Fruit fly (Drosophila melanogaster) whole organism, embryonic: ENCODE data around the gene Sodh2.

Experiments used
- Atf3 ChIP-seq: fragments of 200-800 bp; sonication (Bioruptor generic); optimal IDR thresholded peaks from 3 replicates; lab custom pipeline; 2016; ENCODE audit warnings: missing biosample characterization, missing genetic modification characterization
- B-H2 ChIP-seq: fragments of 200-800 bp; sonication (Bioruptor generic); optimal IDR thresholded peaks from 2 replicates; lab custom pipeline; 2018; ENCODE audit warnings: missing biosample characterization, mild to moderate bottlenecking, missing genetic modification characterization
- CG10274 ChIP-seq: fragments of 200-800 bp; sonication (Bioruptor generic); optimal IDR thresholded peaks from 3 replicates; lab custom pipeline; 2017; ENCODE audit warnings: missing biosample characterization, mild to moderate bottlenecking, missing genetic modification characterization
- CG10431 ChIP-seq: fragments of 200-800 bp; sonication (Bioruptor generic); optimal IDR thresholded peaks from 3 replicates; lab custom pipeline; 2018; ENCODE audit warnings: missing biosample characterization, mild to moderate bottlenecking, missing genetic modification characterization
- CG12744 ChIP-seq: fragments of 200-800 bp; sonication (Bioruptor generic); optimal IDR thresholded peaks from 2 replicates; lab custom pipeline; 2016; ENCODE audit warnings: missing biosample characterization, missing genetic modification characterization
- CG13624 ChIP-seq: fragments of 200-800 bp; sonication (Bioruptor generic); optimal IDR thresholded peaks from 2 replicates; lab custom pipeline; 2016; ENCODE audit warnings: missing biosample characterization, missing genetic modification characterization
- CG13894 ChIP-seq: fragments of 200-800 bp; sonication (Bioruptor generic); optimal IDR thresholded peaks from 3 replicates; lab custom pipeline; 2018; ENCODE audit warnings: missing biosample characterization, mild to moderate bottlenecking, missing genetic modification characterization, moderate library complexity
- CG14667 ChIP-seq: fragments of 200-800 bp; sonication (Bioruptor generic); IDR thresholded peaks from 2 replicates; pipeline ENCODE4 v1.3.6; 2022; ENCODE audit warnings: missing biosample characterization, missing genetic modification characterization
- CG15601 ChIP-seq: fragments of 200-800 bp; sonication (Bioruptor generic); optimal IDR thresholded peaks from 3 replicates; lab custom pipeline; 2019; ENCODE audit warnings: missing biosample characterization, mild to moderate bottlenecking, missing genetic modification characterization, moderate library complexity
- CG18764 ChIP-seq: fragments of 200-800 bp; sonication (Bioruptor generic); optimal IDR thresholded peaks from 3 replicates; lab custom pipeline; 2016; ENCODE audit warnings: missing biosample characterization, missing genetic modification characterization
- CG2199 ChIP-seq: fragments of 200-800 bp; sonication (Bioruptor generic); IDR thresholded peaks from 3 replicates; pipeline ENCODE4 v1.3.6; 2022; ENCODE audit warnings: missing biosample characterization, missing genetic modification characterization
- CG32532 ChIP-seq: fragments of 200-800 bp; sonication (Bioruptor generic); IDR thresholded peaks from 2 replicates; pipeline ENCODE4 v1.3.6; 2022; ENCODE audit warnings: missing biosample characterization, missing genetic modification characterization
- CG3995 ChIP-seq: fragments of 200-800 bp; sonication (Bioruptor generic); optimal IDR thresholded peaks from 3 replicates; lab custom pipeline; 2016; ENCODE audit warnings: missing biosample characterization, missing genetic modification characterization
- CG4282 ChIP-seq: fragments of 200-800 bp; sonication (Bioruptor generic); optimal IDR thresholded peaks from 2 replicates; lab custom pipeline; 2016; ENCODE audit warnings: missing biosample characterization, missing genetic modification characterization
- CG5180 ChIP-seq: fragments of 200-800 bp; sonication (Bioruptor generic); optimal IDR thresholded peaks from 3 replicates; lab custom pipeline; 2017; ENCODE audit warnings: missing biosample characterization, missing genetic modification characterization, mild to moderate bottlenecking, moderate library complexity, missing genetic modification reagents
- CG6854 ChIP-seq: fragments of 200-800 bp; sonication (Bioruptor generic); optimal IDR thresholded peaks from 3 replicates; lab custom pipeline; 2017; ENCODE audit warnings: missing biosample characterization, mild to moderate bottlenecking, missing genetic modification characterization
- CG8388 ChIP-seq: fragments of 200-800 bp; sonication (Bioruptor generic); optimal IDR thresholded peaks from 2 replicates; lab custom pipeline; 2019; ENCODE audit warnings: missing biosample characterization, mild to moderate bottlenecking, missing genetic modification characterization, moderate library complexity
- CG8924 ChIP-seq: fragments of 200-800 bp; optimal IDR thresholded peaks from 3 replicates; lab custom pipeline; 2019; ENCODE audit warnings: missing biosample characterization, mild to moderate bottlenecking, missing genetic modification characterization, moderate library complexity
- Doc2 ChIP-seq: fragments of 200-800 bp; sonication (Bioruptor generic); IDR thresholded peaks from 2 replicates; pipeline ENCODE4 v1.3.6; 2022; ENCODE audit warnings: missing biosample characterization, missing genetic modification characterization
- HmgD ChIP-seq: fragments of 200-800 bp; sonication (Bioruptor generic); optimal IDR thresholded peaks from 3 replicates; lab custom pipeline; 2016; ENCODE audit warnings: missing biosample characterization, missing genetic modification characterization
- Jarid2 ChIP-seq: fragments of 200-800 bp; sonication (Bioruptor generic); optimal IDR thresholded peaks from 3 replicates; lab custom pipeline; 2017; ENCODE audit warnings: mild to moderate bottlenecking, missing biosample characterization, missing genetic modification reagents, missing genetic modification characterization
- Kr ChIP-seq: fragments of 200-800 bp; sonication (Bioruptor generic); optimal IDR thresholded peaks from 2 replicates; lab custom pipeline; 2017; ENCODE audit warnings: missing biosample characterization, mild to moderate bottlenecking, missing genetic modification characterization
- Lim3 ChIP-seq: fragments of 200-800 bp; sonication (Bioruptor generic); IDR thresholded peaks from 2 replicates; pipeline ENCODE4 v1.3.6; 2022; ENCODE audit warnings: missing biosample characterization, missing genetic modification characterization
- Med ChIP-seq: fragments of 200-800 bp; sonication (Bioruptor generic); peaks from one replicate; lab custom pipeline; 2016; ENCODE audit warnings: missing biosample characterization, missing genetic modification characterization, mild to moderate bottlenecking, inconsistent platforms, moderate library complexity
- Mes4 ChIP-seq: fragments of 200-800 bp; sonication (Bioruptor generic); optimal IDR thresholded peaks from 2 replicates; lab custom pipeline; 2016; ENCODE audit warnings: missing biosample characterization, missing genetic modification characterization
- NK7.1 ChIP-seq: fragments of 200-800 bp; sonication (Bioruptor generic); optimal IDR thresholded peaks from 3 replicates; lab custom pipeline; 2016; ENCODE audit warnings: missing biosample characterization, missing genetic modification characterization
- NfI ChIP-seq: fragments of 200-800 bp; sonication (Bioruptor generic); optimal IDR thresholded peaks from 3 replicates; lab custom pipeline; 2018; ENCODE audit warnings: missing biosample characterization, mild to moderate bottlenecking, missing genetic modification characterization, moderate library complexity
- PHDP ChIP-seq: fragments of 200-800 bp; sonication (Bioruptor generic); optimal IDR thresholded peaks from 3 replicates; lab custom pipeline; 2018; ENCODE audit warnings: missing biosample characterization, mild to moderate bottlenecking, missing genetic modification characterization, moderate library complexity
- Sry-δ ChIP-seq: fragments of 200-800 bp; sonication (Bioruptor generic); optimal IDR thresholded peaks from 2 replicates; lab custom pipeline; 2016; ENCODE audit warnings: missing biosample characterization, missing genetic modification characterization
- Vsx1 ChIP-seq: fragments of 200-800 bp; sonication (Bioruptor generic); optimal IDR thresholded peaks from 2 replicates; lab custom pipeline; 2017; ENCODE audit warnings: missing biosample characterization, mild to moderate bottlenecking, missing genetic modification characterization, missing genetic modification reagents
- Xrp1 ChIP-seq: fragments of 200-800 bp; sonication (Bioruptor generic); IDR thresholded peaks from 2 replicates; pipeline ENCODE4 v1.3.6; 2022; ENCODE audit warnings: missing biosample characterization, missing genetic modification characterization
- cas ChIP-seq: fragments of 200-800 bp; sonication (Bioruptor generic); IDR thresholded peaks from 2 replicates; pipeline ENCODE4 v1.3.6; 2022; ENCODE audit warnings: missing biosample characterization, missing genetic modification characterization
- da ChIP-seq: fragments of 200-800 bp; sonication (Bioruptor generic); optimal IDR thresholded peaks from 2 replicates; lab custom pipeline; 2016; ENCODE audit warnings: missing biosample characterization, missing genetic modification characterization
- dati ChIP-seq: fragments of 200-800 bp; sonication (Bioruptor generic); IDR thresholded peaks from 2 replicates; pipeline ENCODE4 v1.3.6; 2022; ENCODE audit warnings: missing biosample characterization, missing genetic modification characterization
- dpn ChIP-seq, 2 experiments: fragments of 200-800 bp; sonication (Bioruptor generic); optimal IDR thresholded peaks; 3 replicates each; lab custom pipeline; 2016; ENCODE audit warnings: missing biosample characterization in 2 of 2, missing genetic modification characterization in 2 of 2
- dysf ChIP-seq: fragments of 200-800 bp; sonication (Bioruptor generic); IDR thresholded peaks from 3 replicates; pipeline ENCODE4 v1.3.6; 2022; ENCODE audit warnings: missing biosample characterization, missing genetic modification characterization
- hb ChIP-seq: fragments of 200-800 bp; sonication (Bioruptor generic); IDR thresholded peaks from 3 replicates; pipeline ENCODE4 v1.3.6; 2022; ENCODE audit warnings: missing biosample characterization, missing genetic modification characterization; ENCODE audit not compliant: partially characterized antibody
- hkb ChIP-seq, 2 experiments: fragments of 200-800 bp in 1 of 2; fragments of >200 bp in 1 of 2; sonication (Bioruptor generic) in 1 of 2; IDR thresholded peaks in 1 of 2; optimal IDR thresholded peaks in 1 of 2; 2 replicates each; pipeline versions ENCODE4 v1.3.6 to Lab custom; 2017 to 2022; ENCODE audit warnings: missing biosample characterization in 1 of 2, missing genetic modification characterization in 1 of 2
- jigr1 ChIP-seq: fragments of 200-800 bp; sonication (Bioruptor generic); IDR thresholded peaks from 3 replicates; pipeline ENCODE4 v1.3.6; 2022; ENCODE audit warnings: missing biosample characterization, missing genetic modification characterization
- jumu ChIP-seq: fragments of 200-800 bp; sonication (Bioruptor generic); optimal IDR thresholded peaks from 3 replicates; lab custom pipeline; 2016; ENCODE audit warnings: missing biosample characterization, missing genetic modification characterization
- klu ChIP-seq: fragments of 200-800 bp; sonication (Bioruptor generic); IDR thresholded peaks from 2 replicates; pipeline ENCODE4 v1.3.6; 2022; ENCODE audit warnings: missing biosample characterization, missing genetic modification characterization
- lbe ChIP-seq: fragments of 200-800 bp; sonication (Bioruptor generic); optimal IDR thresholded peaks from 2 replicates; lab custom pipeline; 2016; ENCODE audit warnings: missing biosample characterization, mild to moderate bottlenecking, missing genetic modification characterization
- nerfin-1 ChIP-seq: fragments of 200-800 bp; sonication (Bioruptor generic); optimal IDR thresholded peaks from 3 replicates; lab custom pipeline; 2019; ENCODE audit warnings: missing biosample characterization, mild to moderate bottlenecking, missing genetic modification characterization, moderate library complexity
- pho ChIP-seq: fragments of 200-800 bp; sonication (Bioruptor generic); optimal IDR thresholded peaks from 2 replicates; lab custom pipeline; 2016; ENCODE audit warnings: missing biosample characterization, missing genetic modification characterization
- phol ChIP-seq: fragments of 200-800 bp; sonication (Bioruptor generic); optimal IDR thresholded peaks from 3 replicates; lab custom pipeline; 2018; ENCODE audit warnings: missing biosample characterization, mild to moderate bottlenecking, missing genetic modification characterization, moderate library complexity
- psq ChIP-seq: fragments of 200-800 bp; sonication (Bioruptor generic); optimal IDR thresholded peaks from 2 replicates; lab custom pipeline; 2017; ENCODE audit warnings: missing biosample characterization, missing genetic modification characterization
- rib ChIP-seq: fragments of 200-800 bp; sonication (Bioruptor generic); IDR thresholded peaks from 2 replicates; pipeline ENCODE4 v1.3.6; 2022; ENCODE audit warnings: missing biosample characterization, missing genetic modification characterization
- schlank ChIP-seq: fragments of 200-800 bp; sonication (Bioruptor generic); optimal IDR thresholded peaks from 2 replicates; lab custom pipeline; 2018; ENCODE audit warnings: missing biosample characterization, mild to moderate bottlenecking, missing genetic modification characterization
- sd ChIP-seq: fragments of 200-800 bp; sonication (Bioruptor generic); optimal IDR thresholded peaks from 3 replicates; lab custom pipeline; 2018; ENCODE audit warnings: missing biosample characterization, mild to moderate bottlenecking, missing genetic modification characterization, moderate library complexity
- sens-2 ChIP-seq: fragments of 200-800 bp; sonication (Bioruptor generic); IDR thresholded peaks from 2 replicates; pipeline ENCODE4 v1.3.6; 2022; ENCODE audit warnings: missing biosample characterization, missing genetic modification characterization
- slbo ChIP-seq: fragments of 200-800 bp; sonication (Bioruptor generic); IDR thresholded peaks from 2 replicates; pipeline ENCODE4 v1.3.6; 2022; ENCODE audit warnings: missing biosample characterization, missing genetic modification characterization

The Sodh2 gene

DNA sequence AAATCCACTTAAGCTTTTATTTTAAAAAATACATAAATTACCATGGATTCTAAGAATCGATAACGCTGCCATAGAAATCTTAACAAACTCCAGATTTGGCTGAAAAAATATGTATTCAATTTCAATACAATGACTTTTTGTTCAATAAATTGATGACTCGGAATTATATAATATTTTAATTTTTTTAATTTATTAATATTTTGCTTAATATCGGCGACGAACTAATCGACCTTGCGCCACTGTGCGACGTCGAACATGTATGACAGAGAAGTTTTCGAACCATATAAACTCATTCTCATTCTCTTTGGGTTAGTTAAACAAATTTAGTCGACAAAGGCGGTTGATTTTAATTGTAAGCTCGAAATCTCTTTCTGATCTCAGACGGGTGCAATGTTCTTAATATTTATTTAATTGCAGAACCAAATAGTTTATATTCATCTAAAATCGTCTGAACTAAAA, 26.6 kb upstream of the Sodh2 start, which contains the start of gene CG42394 (continued):
- TF ChIP-seq CG5180 (GFP tag; lab: Kevin White, UChicago) = peak; percentile 100
- no peak for TF ChIP-seq B-H2
- TF ChIP-seq NfI (GFP tag; lab: Kevin White, UChicago) = peak; percentile 94
- peak; percentile 61 for TF ChIP-seq Mes4 (GFP tag; lab: Kevin White, UChicago)
- TF ChIP-seq lbe (GFP tag; lab: Kevin White, UChicago) = peak; percentile 91
- peak; percentile 97 for TF ChIP-seq CG6854 (GFP tag; lab: Kevin White, UChicago)
- TF ChIP-seq jumu (GFP tag; lab: Kevin White, UChicago) = peak; percentile 35
- TF ChIP-seq cas (GFP tag; lab: Robert Waterston, UW) = peak; percentile 90
- TF ChIP-seq CG12744 = peak; percentile 43

DNA sequence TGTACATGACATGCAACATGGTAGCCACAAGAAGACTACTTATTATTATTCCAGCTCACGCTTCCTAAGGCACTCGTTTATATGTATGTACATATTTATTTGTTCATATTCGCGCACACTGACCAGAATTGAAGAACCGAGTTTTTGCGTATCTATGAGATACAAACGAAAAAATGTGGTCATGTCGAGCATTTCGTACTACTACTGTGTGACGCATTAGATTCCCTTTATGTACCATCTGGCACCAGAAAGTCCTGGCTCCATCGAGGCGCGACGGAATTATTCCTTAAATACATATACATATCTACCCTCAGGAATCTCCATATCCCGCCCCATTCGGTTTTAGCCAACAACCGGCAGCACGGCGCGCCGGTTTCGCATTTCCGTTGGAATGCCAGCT, 25.5 kb upstream of the Sodh2 start:
- no peak for TF ChIP-seq NK7.1 (GFP tag; lab: Kevin White, UChicago)
- TF ChIP-seq dysf = no peak
- TF ChIP-seq dati (GFP tag; lab: Robert Waterston, UW) = no peak
- TF ChIP-seq pho (GFP tag; lab: Kevin White, UChicago) = no peak
- no peak for TF ChIP-seq CG10274 (GFP tag; lab: Kevin White, UChicago)
- TF ChIP-seq sd (tag; lab: Kevin White, UChicago) = peak; percentile 46
- no peak for TF ChIP-seq Jarid2
- no peak for TF ChIP-seq da
- no peak for TF ChIP-seq CG10431 (GFP tag; lab: Kevin White, UChicago)
- no peak for TF ChIP-seq hb
- TF ChIP-seq CG8388 (GFP tag; lab: Kevin White, UChicago) = no peak
- no peak for TF ChIP-seq CG3995 (GFP tag; lab: Kevin White, UChicago)
- TF ChIP-seq Xrp1 = no peak
- TF ChIP-seq Med = peak; percentile 77
- TF ChIP-seq klu (GFP tag; lab: Robert Waterston, UW) = no peak
- no peak for TF ChIP-seq schlank (tag; lab: Kevin White, UChicago)
- TF ChIP-seq jigr1 (GFP tag; lab: Robert Waterston, UW) = no peak
- no peak for TF ChIP-seq CG32532
- TF ChIP-seq hkb (optimal IDR thresholded peaks at IDR 0.05; lab: Kevin White, UChicago) = no peak
- TF ChIP-seq hkb (GFP tag; IDR thresholded peaks at IDR 0.05; lab: Robert Waterston, UW) = no peak
- no peak for TF ChIP-seq CG15601 (tag; lab: Kevin White, UChicago)
- TF ChIP-seq CG8924 (tag; lab: Kevin White, UChicago) = no peak
- TF ChIP-seq CG13624 (GFP tag; lab: Kevin White, UChicago) = peak; percentile 5
- TF ChIP-seq rib (GFP tag; lab: Robert Waterston, UW) = no peak
- TF ChIP-seq nerfin-1 (tag; lab: Kevin White, UChicago) = peak; percentile 65
- peak; percentile 67; the same call in 1 of the 3 replicates for TF ChIP-seq CG2199 (GFP tag; lab: Robert Waterston, UW)
- TF ChIP-seq CG13894 = peak; percentile 76
- TF ChIP-seq Doc2 = no peak

DNA sequence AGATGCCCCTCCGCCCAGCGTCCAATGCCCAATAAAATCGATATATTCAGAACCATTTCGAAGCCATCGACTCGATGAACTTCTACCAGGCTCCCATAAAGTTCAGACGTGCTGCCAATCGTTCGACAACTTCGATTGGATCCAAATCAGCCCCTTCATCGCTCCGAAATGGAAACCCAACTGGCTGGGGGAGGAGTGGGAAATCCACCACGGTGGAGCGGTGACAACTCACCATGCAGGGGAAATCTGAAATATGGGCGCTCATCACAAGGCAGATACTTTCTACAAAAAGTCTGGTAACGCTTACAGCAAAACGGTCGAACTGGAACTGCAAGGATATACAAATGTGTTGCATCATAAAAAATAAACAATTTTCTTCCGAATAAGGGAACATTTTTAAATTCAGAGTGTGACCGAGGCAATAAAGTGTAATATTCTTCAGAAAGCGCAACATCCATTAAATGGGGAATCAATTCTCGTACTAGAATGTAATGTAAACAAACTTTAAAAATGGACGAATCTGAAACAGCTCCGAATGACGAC, 23.9 kb upstream of the Sodh2 start, which contains the start of gene CG4565:
Gene CG4565 (plus strand): TSS at position 493 of the 543 bp plus-strand sequence.
- TF ChIP-seq CG18764 (GFP tag; lab: Kevin White, UChicago) = no peak
- no peak for TF ChIP-seq psq
- no peak for TF ChIP-seq slbo (GFP tag; lab: Robert Waterston, UW)
- TF ChIP-seq sens-2 (GFP tag; lab: Robert Waterston, UW) = no peak
- TF ChIP-seq Sry-δ = peak; percentile 54
- no peak for TF ChIP-seq CG4282 (GFP tag; lab: Kevin White, UChicago)
- TF ChIP-seq Kr (GFP tag; lab: Kevin White, UChicago) = no peak
- TF ChIP-seq pho (GFP tag; lab: Kevin White, UChicago) = no peak
- no peak for TF ChIP-seq CG14667 (GFP tag; lab: Robert Waterston, UW)
- no peak for TF ChIP-seq Atf3 (GFP tag; lab: Kevin White, UChicago)
- TF ChIP-seq PHDP (tag; lab: Kevin White, UChicago) = no peak
- no peak for TF ChIP-seq dpn (GFP tag; optimal IDR thresholded peaks at IDR 0.05; lab: Kevin White, UChicago)
- peak; percentile 29 for TF ChIP-seq phol
- no peak for TF ChIP-seq Vsx1 (GFP tag; lab: Kevin White, UChicago)
- no peak for TF ChIP-seq Lim3 (GFP tag; lab: Robert Waterston, UW)
- no peak for TF ChIP-seq HmgD (GFP tag; lab: Kevin White, UChicago)
